Worm (Caenorhabditis elegans) whole organism, L3 larva: ENCODE results near the gene pcp-1.

Experiments
- ceh-16 ChIP-seq: sonication (generic microtip); optimal IDR thresholded peaks from 2 replicates; lab custom pipeline; 2017; ENCODE audit warnings: missing biosample characterization, missing genetic modification characterization
- ceh-82 ChIP-seq: fragments of 150-350 bp; optimal IDR thresholded peaks from 2 replicates; lab custom pipeline; 2014; ENCODE audit warnings: missing biosample characterization, missing genetic modification characterization
- egl-27 ChIP-seq: sonication (generic microtip); optimal IDR thresholded peaks from 4 replicates; lab custom pipeline; 2017; ENCODE audit warnings: missing biosample characterization, missing genetic modification reagents, missing genetic modification characterization
- fkh-2 ChIP-seq: fragments of 150-350 bp; optimal IDR thresholded peaks from 2 replicates; lab custom pipeline; 2014; ENCODE audit warnings: missing biosample characterization, missing genetic modification reagents, missing genetic modification characterization
- jun-1 ChIP-seq: fragments of 150-350 bp; optimal IDR thresholded peaks from 2 replicates; lab custom pipeline; 2014; ENCODE audit warnings: missing biosample characterization, missing genetic modification reagents, missing genetic modification characterization
- lin-39 ChIP-seq: fragments of 150-350 bp; optimal IDR thresholded peaks from 2 replicates; lab custom pipeline; 2018; ENCODE audit warnings: missing biosample characterization, missing genetic modification reagents, missing genetic modification characterization
- nfya-1 ChIP-seq: sonication (generic microtip); optimal IDR thresholded peaks from 2 replicates; lab custom pipeline; 2017; ENCODE audit warnings: missing genetic modification characterization, mild to moderate bottlenecking, missing compliant biosample characterization, antibody characterized with exemption, moderate library complexity; ENCODE audit not compliant: insufficient read depth
- nhr-11 ChIP-seq: fragments of 150-350 bp; optimal IDR thresholded peaks from 2 replicates; lab custom pipeline; 2014; ENCODE audit warnings: missing biosample characterization, missing genetic modification characterization
- nhr-25 ChIP-seq: sonication (generic microtip); optimal IDR thresholded peaks from 2 replicates; lab custom pipeline; 2017; ENCODE audit warnings: missing biosample characterization, missing genetic modification characterization

DNA sequence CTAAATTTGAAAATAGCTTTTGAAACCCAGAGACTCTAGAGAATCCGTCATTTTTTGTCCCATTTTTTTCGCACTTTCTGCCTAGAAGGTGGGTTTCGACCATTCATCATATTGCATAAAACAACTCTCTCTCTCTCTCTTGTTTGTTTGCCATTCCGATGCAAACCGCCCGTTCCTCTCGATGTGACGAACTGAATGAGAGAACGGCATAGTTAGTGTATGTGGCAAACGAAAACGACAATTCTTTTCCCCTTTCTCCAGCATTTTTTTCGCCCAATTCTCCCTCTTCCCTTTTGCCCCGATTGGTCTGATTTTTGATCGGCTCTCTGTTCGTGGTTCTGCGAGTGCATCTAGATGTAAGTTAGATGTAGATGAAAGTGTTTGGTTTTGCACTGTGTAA, 37.2 kb upstream of the pcp-1 start:
- TF ChIP-seq nhr-25 (tag; lab: Kevin White, UChicago) (no peak), nhr-11 (no peak), lin-39 (tag; lab: Kevin White, UChicago) (peak; percentile 34), ceh-82 (tag; lab: Kevin White, UChicago) (no peak), egl-27 (tag; lab: Kevin White, UChicago) (no peak), fkh-2 (tag; lab: Kevin White, UChicago) (no peak), nfya-1 (tag; lab: Kevin White, UChicago) (no peak), ceh-16 (tag; lab: Kevin White, UChicago) (no peak), jun-1 (tag; lab: Kevin White, UChicago) (no peak)
